Worm (Caenorhabditis elegans) whole organism, L4 larva: ENCODE data around the gene flh-3.

ENCODE experiments used
- hlh-11 ChIP-seq: fragments of 200-800 bp; sonication (Bioruptor generic); optimal IDR thresholded peaks from 2 replicates; lab custom pipeline; 2018; ENCODE audit warnings: mild to moderate bottlenecking, missing genetic modification characterization, missing compliant biosample characterization
- nhr-102 ChIP-seq: sonication (generic microtip); optimal IDR thresholded peaks from 2 replicates; lab custom pipeline; 2016; ENCODE audit warnings: mild to moderate bottlenecking, missing genetic modification characterization, moderate library complexity, missing compliant biosample characterization
- nhr-6 ChIP-seq: fragments of 150-350 bp; optimal IDR thresholded peaks from 2 replicates; lab custom pipeline; 2014; ENCODE audit warnings: missing biosample characterization, missing genetic modification characterization

ce11 chrIV:9251079-9251478 lies 18.8 kb upstream of the flh-3 start, which contains the start of gene Y11D7A.8:
- TF ChIP-seq hlh-11 (no peak), nhr-6 (no peak), nhr-102 (no peak)
